Fruit fly (Drosophila melanogaster) whole organism: Measurements from ENCODE around the gene Tsp29Fb.

ENCODE experiments used
- pan ChIP-seq: fragments of >200 bp; optimal IDR thresholded peaks from 2 replicates; lab custom pipeline; 2017
- psq ChIP-seq: fragments of >200 bp; optimal IDR thresholded peaks from 2 replicates; lab custom pipeline; 2017
- usp ChIP-seq: fragments of >200 bp; optimal IDR thresholded peaks from 2 replicates; lab custom pipeline; 2017; ENCODE audit warnings: missing biosample characterization, missing genetic modification characterization, mixed read lengths

- no peak for TF ChIP-seq pan (lab: Kevin White, UChicago)
- TF ChIP-seq usp (GFP tag; lab: Kevin White, UChicago) = no peak
- TF ChIP-seq psq (lab: Kevin White, UChicago) = no peak
Observed at dm6 chr2L:8923405-8923804, 13.8 kb upstream of the Tsp29Fb start.
